Fruit fly (Drosophila melanogaster) whole organism, prepupa: ENCODE measurements around the gene CG6678.

ENCODE experiments used
- CG6854 ChIP-seq: fragments of 200-800 bp; sonication (Bioruptor generic); optimal IDR thresholded peaks from 2 replicates; lab custom pipeline; 2017; ENCODE audit warnings: missing biosample characterization, mild to moderate bottlenecking, missing genetic modification characterization
- Hr38 ChIP-seq: sonication (Bioruptor generic); optimal IDR thresholded peaks from 2 replicates; lab custom pipeline; 2016; ENCODE audit warnings: missing biosample characterization, missing genetic modification characterization
- salr ChIP-seq, 2 experiments: fragments of 200-800 bp; sonication (Bioruptor generic); optimal IDR thresholded peaks; 3 replicates each; lab custom pipeline; 2016 to 2018; ENCODE audit warnings: missing biosample characterization in 2 of 2, missing genetic modification characterization in 2 of 2, mild to moderate bottlenecking in 1 of 2

dm6 chr3R:21922244-21922643 is 35.4 kb downstream of the CG6678 start:
- TF ChIP-seq CG6854 (no peak), Hr38 (GFP tag; lab: Kevin White, UChicago) (no peak), salr (GFP tag; optimal IDR thresholded peaks at IDR 0.05; lab: Kevin White, UChicago) (no peak)
